Fruit fly (Drosophila melanogaster): ENCODE data around the gene Gba1a.

Gene Gba1a

DNA sequence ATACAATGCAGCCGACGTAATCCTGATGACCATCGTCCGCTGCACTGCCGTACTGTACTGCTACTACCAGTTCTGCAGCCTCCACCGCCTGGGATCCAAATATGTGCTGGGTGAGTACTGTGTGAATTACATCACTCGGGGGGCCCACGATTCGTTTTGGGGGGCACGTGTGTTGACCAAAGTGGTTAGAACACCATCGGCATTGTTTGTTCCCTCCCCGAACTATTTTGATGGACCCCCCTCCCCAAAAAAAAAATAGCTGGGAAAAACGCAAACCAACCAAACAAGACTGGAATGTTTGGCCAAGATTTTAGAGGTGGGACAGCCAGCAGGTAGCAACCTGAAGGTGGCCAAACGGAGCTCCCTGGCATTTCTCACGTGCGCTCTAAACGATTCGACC lies 47.0 kb downstream of the Gba1a start:
- TF ChIP-seq CG14667 (GFP tag; IDR thresholded peaks at IDR 0.05) (no peak), Gug (GFP tag; IDR thresholded peaks at IDR 0.05) (no peak), Poxn (GFP tag; IDR thresholded peaks at IDR 0.05) (no peak), eyg (GFP tag; optimal IDR thresholded peaks at IDR 0.05) (no peak), otp (GFP tag; IDR thresholded peaks at IDR 0.05) (peak; percentile 31; the same call in 1 of the 3 replicates), CG1529 (GFP tag; optimal IDR thresholded peaks at IDR 0.05) (no peak), zfh2 (GFP tag; optimal IDR thresholded peaks at IDR 0.05) (no peak), Optix (GFP tag; IDR thresholded peaks at IDR 0.05) (no peak), her (GFP tag; optimal IDR thresholded peaks at IDR 0.05) (no peak), crp (GFP tag; optimal IDR thresholded peaks at IDR 0.05) (no peak), cwo (GFP tag; optimal IDR thresholded peaks at IDR 0.05) (peak; percentile 57), CG11398 (GFP tag; optimal IDR thresholded peaks at IDR 0.05) (no peak), CG8089 (GFP tag; optimal IDR thresholded peaks at IDR 0.05) (no peak), CG12391 (tag; optimal IDR thresholded peaks at IDR 0.05) (no peak), odd (GFP tag; optimal IDR thresholded peaks at IDR 0.05) (no peak)
